Fruit fly (Drosophila melanogaster) whole organism, embryonic: Measurements from ENCODE around the gene CG43354.

Experiments
- B-H1 ChIP-seq: fragments of 200-800 bp; sonication (Bioruptor generic); IDR thresholded peaks from 3 replicates; pipeline ENCODE4 v1.3.6; 2022; ENCODE audit warnings: missing biosample characterization, missing genetic modification characterization
- Blimp-1 ChIP-seq: fragments of 200-800 bp; sonication (Bioruptor generic); optimal IDR thresholded peaks from 3 replicates; lab custom pipeline; 2018; ENCODE audit warnings: missing biosample characterization, missing genetic modification characterization, mild to moderate bottlenecking, moderate library complexity, missing genetic modification reagents
- CG10543 ChIP-seq: fragments of 200-800 bp; sonication (Bioruptor generic); optimal IDR thresholded peaks from 3 replicates; lab custom pipeline; 2017; ENCODE audit warnings: missing biosample characterization, mild to moderate bottlenecking, missing genetic modification characterization, moderate library complexity
- CG14860 ChIP-seq: fragments of 200-800 bp; sonication (Bioruptor generic); IDR thresholded peaks from 3 replicates; pipeline ENCODE4 v1.3.6; 2022; ENCODE audit warnings: missing biosample characterization, missing genetic modification characterization; ENCODE audit not compliant: partially characterized antibody
- CG1832 ChIP-seq: fragments of 200-800 bp; sonication (Bioruptor generic); optimal IDR thresholded peaks from 2 replicates; lab custom pipeline; 2017; ENCODE audit warnings: missing biosample characterization, mild to moderate bottlenecking, missing genetic modification characterization, inconsistent platforms
- CG18764 ChIP-seq: fragments of 200-800 bp; sonication (Bioruptor generic); optimal IDR thresholded peaks from 3 replicates; lab custom pipeline; 2016; ENCODE audit warnings: missing biosample characterization, missing genetic modification characterization
- CG31388 ChIP-seq: fragments of 200-800 bp; sonication (Bioruptor generic); optimal IDR thresholded peaks from 2 replicates; lab custom pipeline; 2016; ENCODE audit warnings: missing biosample characterization, missing genetic modification characterization
- CG31441 ChIP-seq: fragments of 200-800 bp; sonication (Bioruptor generic); IDR thresholded peaks from 2 replicates; pipeline ENCODE4 v1.3.6; 2022; ENCODE audit warnings: missing biosample characterization, missing genetic modification characterization
- CG34422 ChIP-seq: fragments of 200-800 bp; sonication (Bioruptor generic); IDR thresholded peaks from 3 replicates; pipeline ENCODE4 v1.3.6; 2022; ENCODE audit warnings: missing biosample characterization, missing genetic modification characterization
- CG4730 ChIP-seq: fragments of 200-800 bp; sonication (Bioruptor generic); IDR thresholded peaks from 2 replicates; pipeline ENCODE4 v1.3.6; 2022; ENCODE audit warnings: missing biosample characterization, missing genetic modification characterization
- CG7839 ChIP-seq: fragments of 200-800 bp; sonication (Bioruptor generic); optimal IDR thresholded peaks from 3 replicates; lab custom pipeline; 2018; ENCODE audit warnings: missing biosample characterization, mild to moderate bottlenecking, missing genetic modification characterization, moderate library complexity
- CG7963 ChIP-seq: fragments of 200-800 bp; sonication (Bioruptor generic); IDR thresholded peaks from 3 replicates; pipeline ENCODE4 v1.3.6; 2022; ENCODE audit warnings: missing biosample characterization, missing genetic modification characterization; ENCODE audit not compliant: partially characterized antibody
- Dfd ChIP-seq, 2 experiments: fragments of >200 bp; optimal IDR thresholded peaks; 2 replicates each; lab custom pipeline; 2017; ENCODE audit warnings: missing biosample characterization in 2 of 2, missing genetic modification characterization in 2 of 2
- E2f2 ChIP-seq: fragments of 200-800 bp; sonication (Bioruptor generic); IDR thresholded peaks from 2 replicates; pipeline ENCODE4 v1.3.6; 2022; ENCODE audit warnings: missing biosample characterization, missing genetic modification characterization
- HmgZ ChIP-seq: fragments of 200-800 bp; sonication (Bioruptor generic); optimal IDR thresholded peaks from 2 replicates; lab custom pipeline; 2018; ENCODE audit warnings: missing biosample characterization, mild to moderate bottlenecking, missing genetic modification characterization
- Hr3 ChIP-seq: fragments of 200-800 bp; sonication (Bioruptor generic); optimal IDR thresholded peaks from 3 replicates; lab custom pipeline; 2016; ENCODE audit warnings: missing biosample characterization, missing genetic modification characterization
- Hr78 ChIP-seq, 2 experiments: fragments of 200-800 bp in 1 of 2; fragments of >200 bp in 1 of 2; sonication (Bioruptor generic) in 1 of 2; optimal IDR thresholded peaks; 2 replicates each; lab custom pipeline; 2017 to 2019; ENCODE audit warnings: missing biosample characterization in 2 of 2, missing genetic modification characterization in 2 of 2, mild to moderate bottlenecking in 1 of 2, moderate library complexity in 1 of 2
- Lpt ChIP-seq: fragments of >200 bp; optimal IDR thresholded peaks from 2 replicates; lab custom pipeline; 2018; ENCODE audit warnings: missing biosample characterization, missing genetic modification characterization
- NFAT ChIP-seq: fragments of 200-800 bp; sonication (Bioruptor generic); IDR thresholded peaks from 2 replicates; pipeline ENCODE4 v1.3.6; 2022; ENCODE audit warnings: missing biosample characterization, missing genetic modification characterization
- Oli ChIP-seq: fragments of 200-800 bp; sonication (Bioruptor generic); optimal IDR thresholded peaks from 2 replicates; lab custom pipeline; 2018; ENCODE audit warnings: missing biosample characterization, mild to moderate bottlenecking, missing genetic modification characterization, moderate library complexity
- Vsx1 ChIP-seq: fragments of 200-800 bp; sonication (Bioruptor generic); optimal IDR thresholded peaks from 2 replicates; lab custom pipeline; 2017; ENCODE audit warnings: missing biosample characterization, mild to moderate bottlenecking, missing genetic modification characterization, missing genetic modification reagents
- Xrp1 ChIP-seq: fragments of 200-800 bp; sonication (Bioruptor generic); IDR thresholded peaks from 2 replicates; pipeline ENCODE4 v1.3.6; 2022; ENCODE audit warnings: missing biosample characterization, missing genetic modification characterization
- ap ChIP-seq: fragments of 200-800 bp; sonication (Bioruptor generic); IDR thresholded peaks from 2 replicates; pipeline ENCODE4 v1.3.6; 2022; ENCODE audit warnings: missing biosample characterization, missing genetic modification characterization
- crol ChIP-seq: fragments of 200-800 bp; sonication (Bioruptor generic); IDR thresholded peaks from 2 replicates; pipeline ENCODE4 v1.3.6; 2022; ENCODE audit warnings: missing biosample characterization, missing genetic modification characterization
- cwo ChIP-seq: fragments of 200-800 bp; sonication (Bioruptor generic); optimal IDR thresholded peaks from 3 replicates; lab custom pipeline; 2017; ENCODE audit warnings: missing biosample characterization, missing genetic modification characterization, mild to moderate bottlenecking, moderate library complexity, missing genetic modification reagents
- dan ChIP-seq: fragments of 200-800 bp; sonication (Bioruptor generic); IDR thresholded peaks from 2 replicates; pipeline ENCODE4 v1.3.6; 2022; ENCODE audit warnings: missing biosample characterization, missing genetic modification characterization
- dmrt11E ChIP-seq: fragments of 200-800 bp; sonication (Bioruptor generic); optimal IDR thresholded peaks from 3 replicates; lab custom pipeline; 2018; ENCODE audit warnings: missing biosample characterization, mild to moderate bottlenecking, missing genetic modification characterization, moderate library complexity
- eve ChIP-seq, 2 experiments: fragments of >200 bp; optimal IDR thresholded peaks; 2 replicates each; lab custom pipeline; 2017; ENCODE audit warnings: missing biosample characterization in 2 of 2, missing genetic modification characterization in 2 of 2
- ewg ChIP-seq: fragments of 200-800 bp; sonication (Bioruptor generic); optimal IDR thresholded peaks from 3 replicates; lab custom pipeline; 2017; ENCODE audit warnings: mild to moderate bottlenecking, missing biosample characterization, missing genetic modification reagents, missing genetic modification characterization
- ftz-f1 ChIP-seq: fragments of 200-800 bp; sonication (Bioruptor generic); optimal IDR thresholded peaks from 2 replicates; lab custom pipeline; 2016; ENCODE audit warnings: missing biosample characterization, missing genetic modification characterization
- hb ChIP-seq: fragments of 200-800 bp; sonication (Bioruptor generic); IDR thresholded peaks from 3 replicates; pipeline ENCODE4 v1.3.6; 2022; ENCODE audit warnings: missing biosample characterization, missing genetic modification characterization; ENCODE audit not compliant: partially characterized antibody
- ind ChIP-seq: fragments of 200-800 bp; sonication (Bioruptor generic); optimal IDR thresholded peaks from 3 replicates; lab custom pipeline; 2016; ENCODE audit warnings: missing biosample characterization, missing genetic modification characterization
- lmd ChIP-seq: fragments of 200-800 bp; sonication (Bioruptor generic); IDR thresholded peaks from 2 replicates; pipeline ENCODE4 v1.3.6; 2022; ENCODE audit warnings: missing biosample characterization, missing genetic modification characterization
- pho ChIP-seq: fragments of 200-800 bp; sonication (Bioruptor generic); optimal IDR thresholded peaks from 2 replicates; lab custom pipeline; 2016; ENCODE audit warnings: missing biosample characterization, missing genetic modification characterization
- pita ChIP-seq: fragments of 200-800 bp; sonication (Bioruptor generic); optimal IDR thresholded peaks from 2 replicates; lab custom pipeline; 2017; ENCODE audit warnings: missing biosample characterization, mild to moderate bottlenecking, missing genetic modification characterization
- ro ChIP-seq: fragments of 200-800 bp; sonication (Bioruptor generic); IDR thresholded peaks from 2 replicates; pipeline ENCODE4 v1.3.6; 2022; ENCODE audit warnings: missing biosample characterization, missing genetic modification characterization
- seq ChIP-seq: fragments of 200-800 bp; sonication (Bioruptor generic); IDR thresholded peaks from 2 replicates; pipeline ENCODE4 v1.3.6; 2022; ENCODE audit warnings: missing biosample characterization, missing genetic modification characterization
- sima ChIP-seq: fragments of 200-800 bp; sonication (Bioruptor generic); optimal IDR thresholded peaks from 2 replicates; lab custom pipeline; 2016; ENCODE audit warnings: missing biosample characterization, missing genetic modification characterization
- tna ChIP-seq: fragments of 200-800 bp; sonication (Bioruptor generic); IDR thresholded peaks from 2 replicates; pipeline ENCODE4 v1.3.6; 2022; ENCODE audit warnings: missing biosample characterization, missing genetic modification characterization; ENCODE audit not compliant: partially characterized antibody
- twi ChIP-seq: fragments of 200-800 bp; optimal IDR thresholded peaks from 2 replicates; lab custom pipeline; 2019; ENCODE audit warnings: missing biosample characterization, mild to moderate bottlenecking, missing genetic modification characterization, moderate library complexity
- wek ChIP-seq: fragments of 200-800 bp; sonication (Bioruptor generic); optimal IDR thresholded peaks from 3 replicates; lab custom pipeline; 2018; ENCODE audit warnings: missing biosample characterization, mild to moderate bottlenecking, missing genetic modification characterization, moderate library complexity
- zen ChIP-seq: fragments of 200-800 bp; sonication (Bioruptor generic); optimal IDR thresholded peaks from 3 replicates; lab custom pipeline; 2018; ENCODE audit warnings: missing biosample characterization, mild to moderate bottlenecking, missing genetic modification characterization, moderate library complexity

The CG43354 gene

DNA sequence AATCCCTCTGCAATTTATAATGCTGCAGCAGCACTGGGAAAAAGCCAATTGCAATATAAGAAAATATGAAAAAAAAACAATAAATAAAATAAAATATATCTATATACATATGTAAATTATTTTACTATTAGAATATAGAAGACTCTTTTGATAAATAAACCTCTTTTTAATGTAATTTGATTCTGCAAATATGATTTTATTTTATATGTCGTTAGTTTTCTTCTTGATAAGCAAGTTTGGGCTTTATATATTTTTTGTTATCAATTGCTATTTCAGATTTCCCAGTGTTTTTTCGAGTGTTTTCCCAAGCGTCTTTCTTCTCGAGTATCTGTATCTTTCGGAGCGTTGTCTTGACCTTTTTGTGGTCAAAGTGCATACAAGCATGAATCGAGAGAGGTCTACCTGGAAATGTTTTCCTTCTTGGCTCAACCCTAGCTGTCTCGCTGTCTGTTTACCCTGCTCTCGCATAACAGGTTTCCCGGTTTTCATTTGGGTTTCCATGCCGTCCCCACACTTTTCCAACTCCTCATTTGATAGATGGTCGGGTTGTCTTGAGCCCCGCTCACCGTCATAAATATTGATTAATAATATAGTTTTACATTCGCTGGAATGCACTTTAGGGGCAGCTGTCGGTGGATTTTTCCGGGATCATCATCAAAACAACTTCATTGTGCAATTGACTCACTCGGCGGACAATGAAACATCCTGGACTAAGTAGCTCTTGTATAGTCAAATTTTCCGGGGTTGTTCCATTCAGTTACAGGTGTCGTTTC, 4.0 kb downstream of the CG43354 start (continued):
- TF ChIP-seq tna (GFP tag; lab: Robert Waterston, UW) (no peak), ap (no peak), Hr78 (GFP tag; optimal IDR thresholded peaks at IDR 0.05; lab: Kevin White, UChicago) (peak in 1 of 2 experiments; percentile 88), Oli (tag; lab: Kevin White, UChicago) (peak; percentile 71), CG14860 (no peak), seq (GFP tag; lab: Robert Waterston, UW) (no peak), ftz-f1 (GFP tag; lab: Kevin White, UChicago) (no peak), sima (GFP tag; lab: Kevin White, UChicago) (no peak), CG1832 (no peak), Dfd (GFP tag; optimal IDR thresholded peaks at IDR 0.05; lab: Kevin White, UChicago) (no peak), Hr3 (GFP tag; lab: Kevin White, UChicago) (peak; percentile 60), zen (tag; lab: Kevin White, UChicago) (peak; percentile 91), CG4730 (GFP tag; lab: Robert Waterston, UW) (no peak), ewg (GFP tag; lab: Kevin White, UChicago) (peak; percentile 33), CG7963 (GFP tag; lab: Robert Waterston, UW) (no peak), pita (GFP tag; lab: Kevin White, UChicago) (no peak), crol (no peak), eve (GFP tag; optimal IDR thresholded peaks at IDR 0.05; lab: Kevin White, UChicago) (no peak), dan (GFP tag; lab: Robert Waterston, UW) (no peak), NFAT (no peak), B-H1 (no peak), HmgZ (tag; lab: Kevin White, UChicago) (no peak), Lpt (GFP tag; lab: Kevin White, UChicago) (no peak), ind (GFP tag; lab: Kevin White, UChicago) (no peak), CG31441 (GFP tag; lab: Robert Waterston, UW) (peak; percentile 90), CG31388 (GFP tag; lab: Kevin White, UChicago) (no peak), dmrt11E (tag; lab: Kevin White, UChicago) (peak; percentile 98), Vsx1 (GFP tag; lab: Kevin White, UChicago) (no peak), hb (GFP tag; lab: Robert Waterston, UW) (no peak), cwo (GFP tag; lab: Kevin White, UChicago) (no peak), lmd (GFP tag; lab: Robert Waterston, UW) (no peak; the same call in 1 of the 2 replicates), Xrp1 (GFP tag; lab: Robert Waterston, UW) (peak; percentile 88), pho (GFP tag; lab: Kevin White, UChicago) (no peak), ro (GFP tag; lab: Robert Waterston, UW) (no peak), twi (tag; lab: Kevin White, UChicago) (peak; percentile 28), CG10543 (GFP tag; lab: Kevin White, UChicago) (no peak), E2f2 (GFP tag; lab: Robert Waterston, UW) (no peak), Blimp-1 (peak; percentile 75), CG7839 (tag; lab: Kevin White, UChicago) (peak; percentile 76), CG18764 (GFP tag; lab: Kevin White, UChicago) (peak; percentile 25), wek (GFP tag; lab: Kevin White, UChicago) (no peak), CG34422 (GFP tag; lab: Robert Waterston, UW) (no peak; the same call in 2 of the 3 replicates)
